Worm (Caenorhabditis elegans): ENCODE data around the gene zhit-2.

zhit-2 gene

DNA sequence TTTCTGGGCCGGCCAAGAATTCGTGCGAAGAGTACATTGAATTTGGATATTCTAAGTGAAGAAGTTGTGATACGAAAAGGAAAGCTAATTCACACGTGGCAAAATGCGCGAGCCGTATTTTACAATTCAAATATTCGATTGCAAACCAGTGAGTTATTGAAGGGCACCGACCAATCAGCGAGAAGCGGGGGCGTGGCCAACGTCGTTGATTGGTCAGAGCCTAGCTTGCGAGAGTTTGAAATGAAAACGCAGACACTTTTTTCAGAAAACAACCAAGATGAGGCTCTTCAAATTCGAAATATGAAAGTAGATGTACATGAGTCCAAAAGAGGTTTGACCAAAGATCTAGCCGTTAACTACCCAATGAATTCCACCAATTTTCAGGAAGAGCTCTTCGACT is 33.5 kb downstream of the zhit-2 start:
- peak; percentile 97 for TF ChIP-seq nfya-1 (tag; optimal IDR thresholded peaks at IDR 0.05)
- TF ChIP-seq odd-2 (tag; optimal IDR thresholded peaks at IDR 0.05): no peak

DNA sequence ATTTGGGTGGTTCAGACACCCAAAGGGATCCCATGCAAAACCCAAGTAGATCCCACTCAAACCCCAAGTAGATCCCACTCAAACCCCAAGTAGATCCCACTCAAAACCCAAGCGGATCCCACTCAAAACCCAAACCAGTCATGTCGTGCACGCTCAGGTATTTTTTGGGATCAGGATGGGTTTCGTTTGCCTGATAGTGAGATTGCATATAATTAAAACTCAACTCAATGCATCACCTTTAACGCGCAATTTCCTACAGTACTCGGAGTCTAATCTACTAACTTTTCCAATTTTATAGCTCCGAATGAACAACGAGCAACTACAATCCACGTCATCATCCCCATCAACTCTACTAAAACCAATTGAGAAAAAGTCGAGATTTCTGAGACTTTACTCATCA is 35.0 kb downstream of the zhit-2 start, which contains the start of gene phlp-2:
TSS of gene phlp-2 (plus strand) at position 301 of the 400 bp plus-strand sequence.
- TF ChIP-seq ceh-30 (tag; optimal IDR thresholded peaks at IDR 0.05): no peak
- no peak for TF ChIP-seq ceh-2 (tag; optimal IDR thresholded peaks at IDR 0.05)
- no peak for TF ChIP-seq nfya-1 (tag; optimal IDR thresholded peaks at IDR 0.05)
- no peak for TF ChIP-seq ama-1 (optimal IDR thresholded peaks at IDR 0.05)
- TF ChIP-seq hlh-15 (tag; optimal IDR thresholded peaks at IDR 0.05): no peak
- TF ChIP-seq nhr-11 (tag; optimal IDR thresholded peaks at IDR 0.05): no peak
- TF ChIP-seq fax-1 (tag; optimal IDR thresholded peaks at IDR 0.05): no peak
- TF ChIP-seq syd-9 (tag; optimal IDR thresholded peaks at IDR 0.05): no peak
- no peak for TF ChIP-seq Y22D7AL.16 (tag; optimal IDR thresholded peaks at IDR 0.05)
- no peak for TF ChIP-seq ceh-9 (tag; optimal IDR thresholded peaks at IDR 0.05)
- TF ChIP-seq ztf-16 (tag; optimal IDR thresholded peaks at IDR 0.05): no peak
- no peak for TF ChIP-seq C08G9.2 (tag; optimal IDR thresholded peaks at IDR 0.05)
- no peak for TF ChIP-seq sox-4 (tag; optimal IDR thresholded peaks at IDR 0.05)
- no peak for TF ChIP-seq ceh-34 (tag; optimal IDR thresholded peaks at IDR 0.05)
- no peak for TF ChIP-seq pqm-1 (tag; optimal IDR thresholded peaks at IDR 0.05)
- no peak for TF ChIP-seq fkh-6 (tag; optimal IDR thresholded peaks at IDR 0.05)
- TF ChIP-seq unc-86 (tag; optimal IDR thresholded peaks at IDR 0.05): no peak
- no peak for TF ChIP-seq K09A11.1 (tag; optimal IDR thresholded peaks at IDR 0.05; ENCODE audit: insufficient read depth)
- no peak for TF ChIP-seq sdc-2 (tag; optimal IDR thresholded peaks at IDR 0.05)
- no peak for TF ChIP-seq hlh-8 (tag; optimal IDR thresholded peaks at IDR 0.05)

DNA sequence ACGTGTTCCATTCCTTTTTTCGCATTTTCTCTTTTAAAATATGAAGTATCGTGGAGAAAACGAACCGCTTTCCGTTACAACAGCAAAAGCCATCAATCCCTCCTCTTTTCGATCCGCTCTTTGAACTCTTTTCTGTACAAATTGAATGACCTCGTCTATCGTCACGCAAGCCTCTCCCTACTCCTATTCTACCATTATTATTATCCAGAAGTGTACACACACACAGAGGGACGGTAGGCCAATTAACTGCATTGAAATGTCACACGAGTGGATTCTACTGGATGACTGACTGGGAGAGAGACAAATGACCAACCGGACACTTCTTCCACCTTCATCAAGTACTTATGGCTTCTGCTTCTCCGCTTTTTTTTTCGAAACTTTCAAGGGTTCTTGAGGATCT is 36.0 kb downstream of the zhit-2 start:
- TF ChIP-seq ceh-31 (tag; optimal IDR thresholded peaks at IDR 0.05): peak; percentile 45
- no peak for TF ChIP-seq nfya-1 (tag; optimal IDR thresholded peaks at IDR 0.05)

DNA sequence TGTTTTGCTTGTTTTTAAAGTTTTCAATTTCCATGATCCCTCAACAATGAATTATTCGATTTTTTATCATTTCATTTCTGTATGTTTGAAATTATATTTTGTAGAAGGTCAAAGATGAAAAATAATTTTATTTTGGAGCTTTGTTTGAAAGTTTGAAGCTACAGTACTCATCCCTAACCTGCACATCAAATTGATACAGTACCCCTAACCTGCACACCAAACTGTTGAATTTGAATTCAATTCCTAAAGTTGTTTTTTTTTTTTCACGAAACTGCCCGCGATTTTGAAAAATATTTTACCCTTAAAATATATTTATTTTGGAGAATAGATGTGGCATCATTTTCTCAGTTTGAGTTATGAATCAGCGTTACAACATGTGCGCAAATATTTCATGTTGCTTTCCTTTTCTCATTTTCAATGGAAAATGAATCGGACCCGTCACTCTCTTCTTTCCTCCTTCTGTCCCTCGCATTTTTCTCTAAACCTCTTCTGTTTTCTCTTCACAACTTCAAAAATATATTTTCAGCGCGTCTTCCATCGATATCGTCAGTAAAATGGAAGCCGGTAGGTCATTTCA is 38.3 kb downstream of the zhit-2 start, which contains the start of gene R74.8:
TSS of gene R74.8 (plus strand) at position 527 of the 577 bp plus-strand sequence.
- TF ChIP-seq hlh-13 (GFP tag; optimal IDR thresholded peaks at IDR 0.05): no peak
- TF ChIP-seq pros-1 (tag; optimal IDR thresholded peaks at IDR 0.05): no peak
- no peak for TF ChIP-seq ttx-3 (tag; optimal IDR thresholded peaks at IDR 0.05)
- no peak for TF ChIP-seq ceh-9 (tag; optimal IDR thresholded peaks at IDR 0.05)
- no peak for TF ChIP-seq ceh-24 (tag; optimal IDR thresholded peaks at IDR 0.05)
- no peak for TF ChIP-seq dve-1 (tag; optimal IDR thresholded peaks at IDR 0.05)
- no peak for TF ChIP-seq gmeb-2 (tag; optimal IDR thresholded peaks at IDR 0.05)
- no peak for TF ChIP-seq ceh-34 (tag; optimal IDR thresholded peaks at IDR 0.05)
- TF ChIP-seq lin-11 (tag; optimal IDR thresholded peaks at IDR 0.05): no peak
- TF ChIP-seq C38D4.7 (GFP tag; optimal IDR thresholded peaks at IDR 0.05): no peak
- no peak for TF ChIP-seq pat-9 (tag; optimal IDR thresholded peaks at IDR 0.05)
- TF ChIP-seq ceh-48 (tag; optimal IDR thresholded peaks at IDR 0.05): no peak
- no peak for TF ChIP-seq unc-86 (tag; optimal IDR thresholded peaks at IDR 0.05)
- no peak for TF ChIP-seq fkh-10 (GFP tag; optimal IDR thresholded peaks at IDR 0.05)
- TF ChIP-seq unc-55 (GFP tag; optimal IDR thresholded peaks at IDR 0.05): no peak
- no peak for TF ChIP-seq hlh-15 (tag; optimal IDR thresholded peaks at IDR 0.05)
- TF ChIP-seq nhr-11 (tag; optimal IDR thresholded peaks at IDR 0.05): no peak

DNA sequence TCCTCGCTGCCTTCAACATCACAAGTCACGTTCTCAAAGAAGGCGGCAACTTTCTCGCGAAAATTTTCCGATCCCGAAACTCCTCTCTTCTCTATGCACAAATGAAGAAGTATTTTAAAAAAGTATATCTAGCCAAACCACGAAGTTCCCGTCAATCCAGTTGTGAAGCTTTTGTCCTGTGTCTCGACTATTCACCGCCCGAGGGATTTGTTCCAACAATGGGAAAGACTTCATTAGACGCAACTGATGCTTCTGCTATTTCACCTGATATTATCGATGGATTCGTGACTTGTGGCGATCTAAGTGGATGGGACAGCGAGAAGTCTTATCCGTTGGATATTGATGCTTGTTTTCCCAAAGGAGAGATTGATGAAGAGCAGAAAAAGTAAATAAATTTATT is 39.2 kb downstream of the zhit-2 start:
- TF ChIP-seq dmd-4 (tag; optimal IDR thresholded peaks at IDR 0.05; ENCODE audit: borderline replicate concordance) (no peak), ceh-22 (tag; optimal IDR thresholded peaks at IDR 0.05) (no peak)
